Fruit fly (Drosophila melanogaster) whole organism, embryonic: ENCODE measurements around the gene PGRP-LF.

Experiments used
- Abd-B ChIP-seq: fragments of 200-800 bp; sonication (Bioruptor generic); optimal IDR thresholded peaks from 2 replicates; lab custom pipeline; 2018; ENCODE audit warnings: missing biosample characterization, mild to moderate bottlenecking, missing genetic modification characterization, moderate library complexity
- Ada2b ChIP-seq: fragments of 200-800 bp; sonication (Bioruptor generic); IDR thresholded peaks from 2 replicates; pipeline ENCODE4 v1.3.6; 2022; ENCODE audit warnings: missing biosample characterization, missing genetic modification characterization
- Aef1 ChIP-seq: fragments of 200-800 bp; sonication (Bioruptor generic); IDR thresholded peaks from 3 replicates; pipeline ENCODE4 v1.3.6; 2022; ENCODE audit warnings: missing biosample characterization, missing genetic modification characterization
- Atf3 ChIP-seq: fragments of 200-800 bp; sonication (Bioruptor generic); optimal IDR thresholded peaks from 3 replicates; lab custom pipeline; 2016; ENCODE audit warnings: missing biosample characterization, missing genetic modification characterization
- CG10321 ChIP-seq: fragments of 200-800 bp; sonication (Bioruptor generic); IDR thresholded peaks from 2 replicates; pipeline ENCODE4 v1.3.6; 2022; ENCODE audit warnings: missing biosample characterization, missing genetic modification characterization
- CG11398 ChIP-seq: fragments of 200-800 bp; sonication (Bioruptor generic); optimal IDR thresholded peaks from 2 replicates; lab custom pipeline; 2016; ENCODE audit warnings: missing biosample characterization, missing genetic modification characterization
- CG13296 ChIP-seq: fragments of 200-800 bp; sonication (Bioruptor generic); optimal IDR thresholded peaks from 3 replicates; lab custom pipeline; 2018; ENCODE audit warnings: missing biosample characterization, mild to moderate bottlenecking, missing genetic modification characterization
- CG13894 ChIP-seq: fragments of 200-800 bp; sonication (Bioruptor generic); optimal IDR thresholded peaks from 3 replicates; lab custom pipeline; 2018; ENCODE audit warnings: missing biosample characterization, mild to moderate bottlenecking, missing genetic modification characterization, moderate library complexity
- CG14860 ChIP-seq: fragments of 200-800 bp; sonication (Bioruptor generic); IDR thresholded peaks from 3 replicates; pipeline ENCODE4 v1.3.6; 2022; ENCODE audit warnings: missing biosample characterization, missing genetic modification characterization; ENCODE audit not compliant: partially characterized antibody
- CG16815 ChIP-seq: fragments of 200-800 bp; sonication (Bioruptor generic); optimal IDR thresholded peaks from 3 replicates; lab custom pipeline; 2017; ENCODE audit warnings: missing biosample characterization, mild to moderate bottlenecking, missing genetic modification characterization
- CG31365 ChIP-seq: fragments of 200-800 bp; sonication (Bioruptor generic); optimal IDR thresholded peaks from 2 replicates; lab custom pipeline; 2018; ENCODE audit warnings: missing biosample characterization, mild to moderate bottlenecking, missing genetic modification characterization
- CG34224 ChIP-seq: fragments of 200-800 bp; sonication (Bioruptor generic); IDR thresholded peaks from 3 replicates; pipeline ENCODE4 v1.3.6; 2022; ENCODE audit warnings: missing biosample characterization, missing genetic modification characterization; ENCODE audit not compliant: partially characterized antibody
- CG3847 ChIP-seq: fragments of 200-800 bp; sonication (Bioruptor generic); IDR thresholded peaks from 2 replicates; pipeline ENCODE4 v1.3.6; 2022; ENCODE audit warnings: missing biosample characterization, missing genetic modification characterization
- CG5953 ChIP-seq: fragments of 200-800 bp; sonication (Bioruptor generic); IDR thresholded peaks from 2 replicates; pipeline ENCODE4 v1.3.6; 2022; ENCODE audit warnings: missing biosample characterization, missing genetic modification characterization
- CG6272 ChIP-seq: fragments of 200-800 bp; sonication (Bioruptor generic); IDR thresholded peaks from 2 replicates; pipeline ENCODE4 v1.3.6; 2022; ENCODE audit warnings: missing biosample characterization, missing genetic modification characterization
- CG9727 ChIP-seq: fragments of 200-800 bp; sonication (Bioruptor generic); optimal IDR thresholded peaks from 3 replicates; lab custom pipeline; 2017; ENCODE audit warnings: missing biosample characterization, mild to moderate bottlenecking, missing genetic modification characterization
- CG9876 ChIP-seq: fragments of 200-800 bp; sonication (Bioruptor generic); optimal IDR thresholded peaks from 2 replicates; lab custom pipeline; 2016; ENCODE audit warnings: missing biosample characterization, missing genetic modification characterization
- Chrac-16 ChIP-seq: fragments of 200-800 bp; sonication (Bioruptor generic); optimal IDR thresholded peaks from 3 replicates; lab custom pipeline; 2016; ENCODE audit warnings: missing biosample characterization, missing genetic modification characterization
- CrebB ChIP-seq: fragments of 200-800 bp; sonication (Bioruptor generic); optimal IDR thresholded peaks from 3 replicates; lab custom pipeline; 2018; ENCODE audit warnings: missing biosample characterization, mild to moderate bottlenecking, missing genetic modification characterization
- Dip2 ChIP-seq: fragments of 200-800 bp; sonication (Bioruptor generic); IDR thresholded peaks from 2 replicates; pipeline ENCODE4 v1.3.6; 2022; ENCODE audit warnings: missing biosample characterization, missing genetic modification characterization
- Elba2 ChIP-seq: fragments of 200-800 bp; sonication (Bioruptor generic); optimal IDR thresholded peaks from 3 replicates; lab custom pipeline; 2016; ENCODE audit warnings: missing biosample characterization, missing genetic modification characterization
- Gug ChIP-seq: fragments of 200-800 bp; sonication (Bioruptor generic); IDR thresholded peaks from 4 replicates; pipeline ENCODE4 v1.3.6; 2022; ENCODE audit warnings: missing biosample characterization, missing genetic modification characterization
- HLHmδ ChIP-seq: fragments of 200-800 bp; sonication (Bioruptor generic); optimal IDR thresholded peaks from 2 replicates; lab custom pipeline; 2018; ENCODE audit warnings: missing biosample characterization, mild to moderate bottlenecking, missing genetic modification characterization, moderate library complexity
- Hand ChIP-seq: fragments of 200-800 bp; sonication (Bioruptor generic); optimal IDR thresholded peaks from 2 replicates; lab custom pipeline; 2017; ENCODE audit warnings: mild to moderate bottlenecking, missing biosample characterization, missing genetic modification reagents, missing genetic modification characterization
- Spps ChIP-seq: fragments of 200-800 bp; sonication (Bioruptor generic); optimal IDR thresholded peaks from 2 replicates; lab custom pipeline; 2018; ENCODE audit warnings: missing biosample characterization, mild to moderate bottlenecking, missing genetic modification characterization
- Ssrp ChIP-seq: fragments of 200-800 bp; sonication (Bioruptor generic); optimal IDR thresholded peaks from 2 replicates; lab custom pipeline; 2018; ENCODE audit warnings: missing biosample characterization, mild to moderate bottlenecking, missing genetic modification characterization, moderate library complexity
- Stat92E ChIP-seq, 3 experiments: fragments of >200 bp in 2 of 3; fragments of 200-800 bp in 1 of 3; sonication (Bioruptor generic) in 1 of 3; optimal IDR thresholded peaks; 2 replicates each; lab custom pipeline; 2017 to 2019; ENCODE audit warnings: missing biosample characterization in 3 of 3, missing genetic modification characterization in 3 of 3, mild to moderate bottlenecking in 1 of 3, moderate library complexity in 1 of 3
- ac ChIP-seq: fragments of 200-800 bp; sonication (Bioruptor generic); optimal IDR thresholded peaks from 3 replicates; lab custom pipeline; 2017; ENCODE audit warnings: missing biosample characterization, mild to moderate bottlenecking, missing genetic modification characterization
- ap ChIP-seq: fragments of 200-800 bp; sonication (Bioruptor generic); IDR thresholded peaks from 2 replicates; pipeline ENCODE4 v1.3.6; 2022; ENCODE audit warnings: missing biosample characterization, missing genetic modification characterization
- cato ChIP-seq: fragments of 200-800 bp; sonication (Bioruptor generic); optimal IDR thresholded peaks from 2 replicates; lab custom pipeline; 2016; ENCODE audit warnings: missing biosample characterization, missing genetic modification characterization, borderline replicate concordance
- da ChIP-seq: fragments of 200-800 bp; sonication (Bioruptor generic); optimal IDR thresholded peaks from 2 replicates; lab custom pipeline; 2016; ENCODE audit warnings: missing biosample characterization, missing genetic modification characterization
- esg ChIP-seq: fragments of 200-800 bp; sonication (Bioruptor generic); conservative IDR thresholded peaks from 2 replicates; pipeline ENCODE4 v1.3.6; 2022; ENCODE audit warnings: missing biosample characterization, missing genetic modification characterization
- fd64A ChIP-seq: fragments of 200-800 bp; sonication (Bioruptor generic); optimal IDR thresholded peaks from 3 replicates; lab custom pipeline; 2018; ENCODE audit warnings: missing biosample characterization, mild to moderate bottlenecking, missing genetic modification characterization
- fru ChIP-seq: fragments of >200 bp; optimal IDR thresholded peaks from 2 replicates; lab custom pipeline; 2017
- grau ChIP-seq: fragments of 200-800 bp; optimal IDR thresholded peaks from 3 replicates; lab custom pipeline; 2019; ENCODE audit warnings: missing biosample characterization, mild to moderate bottlenecking, missing genetic modification characterization, moderate library complexity
- ham ChIP-seq: fragments of 200-800 bp; sonication (Bioruptor generic); IDR thresholded peaks from 2 replicates; pipeline ENCODE4 v1.3.6; 2022; ENCODE audit warnings: missing biosample characterization, missing genetic modification characterization
- hbn ChIP-seq: fragments of 200-800 bp; sonication (Bioruptor generic); IDR thresholded peaks from 2 replicates; pipeline ENCODE4 v1.3.6; 2022; ENCODE audit warnings: missing biosample characterization, missing genetic modification characterization; ENCODE audit not compliant: partially characterized antibody
- mam ChIP-seq: fragments of 200-800 bp; sonication (Bioruptor generic); optimal IDR thresholded peaks from 3 replicates; lab custom pipeline; 2016; ENCODE audit warnings: missing biosample characterization, missing genetic modification characterization
- mirr ChIP-seq: fragments of 200-800 bp; sonication (Bioruptor generic); optimal IDR thresholded peaks from 3 replicates; lab custom pipeline; 2018; ENCODE audit warnings: missing biosample characterization, mild to moderate bottlenecking, missing genetic modification characterization
- pum ChIP-seq: fragments of 200-800 bp; sonication (Bioruptor generic); optimal IDR thresholded peaks from 2 replicates; lab custom pipeline; 2016; ENCODE audit warnings: missing biosample characterization, missing genetic modification characterization
- row ChIP-seq: fragments of 200-800 bp; sonication (Bioruptor generic); IDR thresholded peaks from 3 replicates; pipeline ENCODE4 v1.3.6; 2022; ENCODE audit warnings: missing biosample characterization, missing genetic modification characterization
- scrt ChIP-seq: fragments of 200-800 bp; sonication (Bioruptor generic); optimal IDR thresholded peaks from 2 replicates; lab custom pipeline; 2018; ENCODE audit warnings: missing biosample characterization, mild to moderate bottlenecking, missing genetic modification characterization, moderate library complexity
- sna ChIP-seq: fragments of 200-800 bp; sonication (Bioruptor generic); IDR thresholded peaks from 2 replicates; pipeline ENCODE4 v1.3.6; 2022; ENCODE audit warnings: missing biosample characterization, missing genetic modification characterization; ENCODE audit not compliant: partially characterized antibody
- sob ChIP-seq: fragments of 200-800 bp; sonication (Bioruptor generic); IDR thresholded peaks from 2 replicates; pipeline ENCODE4 v1.3.6; 2022; ENCODE audit warnings: missing biosample characterization, missing genetic modification characterization
- sug ChIP-seq: fragments of 200-800 bp; optimal IDR thresholded peaks from 2 replicates; lab custom pipeline; 2019; ENCODE audit warnings: missing biosample characterization, mild to moderate bottlenecking, missing genetic modification characterization, moderate library complexity
- tio ChIP-seq: fragments of 200-800 bp; sonication (Bioruptor generic); optimal IDR thresholded peaks from 2 replicates; lab custom pipeline; 2017; ENCODE audit warnings: missing biosample characterization, missing genetic modification characterization, inconsistent platforms
- tna ChIP-seq: fragments of 200-800 bp; sonication (Bioruptor generic); IDR thresholded peaks from 2 replicates; pipeline ENCODE4 v1.3.6; 2022; ENCODE audit warnings: missing biosample characterization, missing genetic modification characterization; ENCODE audit not compliant: partially characterized antibody
- tx ChIP-seq: fragments of 200-800 bp; sonication (Bioruptor generic); optimal IDR thresholded peaks from 2 replicates; lab custom pipeline; 2016; ENCODE audit warnings: missing biosample characterization, missing genetic modification characterization
- wdn ChIP-seq: fragments of 200-800 bp; sonication (Bioruptor generic); IDR thresholded peaks from 2 replicates; pipeline ENCODE4 v1.3.6; 2022; ENCODE audit warnings: missing biosample characterization, missing genetic modification characterization
- zen2 ChIP-seq: fragments of 200-800 bp; sonication (Bioruptor generic); IDR thresholded peaks from 3 replicates; pipeline ENCODE4 v1.3.6; 2022; ENCODE audit warnings: missing biosample characterization, missing genetic modification characterization; ENCODE audit not compliant: partially characterized antibody

Gene PGRP-LF

dm6 chr3L:9373374-9374004 lies 24.1 kb downstream of the PGRP-LF start (continued):
- no peak for TF ChIP-seq tio (GFP tag; lab: Kevin White, UChicago)
- TF ChIP-seq Abd-B (GFP tag; lab: Kevin White, UChicago), result no peak
- TF ChIP-seq cato (GFP tag; lab: Kevin White, UChicago), result peak; percentile 18
- no peak for TF ChIP-seq Dip2
- TF ChIP-seq scrt, result peak; percentile 94
- TF ChIP-seq da (GFP tag; lab: Kevin White, UChicago), result no peak
- TF ChIP-seq Atf3, result no peak
- no peak for TF ChIP-seq hbn (GFP tag; lab: Robert Waterston, UW)
- TF ChIP-seq fd64A (GFP tag; lab: Kevin White, UChicago), result no peak
- TF ChIP-seq esg (GFP tag; lab: Robert Waterston, UW), result peak; percentile 48
- peak; percentile 81 for TF ChIP-seq Ada2b (GFP tag; lab: Robert Waterston, UW)
- no peak for TF ChIP-seq pum (GFP tag; lab: Kevin White, UChicago)
- TF ChIP-seq Aef1 (GFP tag; lab: Robert Waterston, UW), result peak; percentile 45
- TF ChIP-seq CG13894 (tag; lab: Kevin White, UChicago), result peak; percentile 61
- TF ChIP-seq CG3847, result 0 out of 2 replicates have a peak, but pooled peaks have one; percentile 20
- TF ChIP-seq CG16815 (GFP tag; lab: Kevin White, UChicago), result no peak
- peak; percentile 17 for TF ChIP-seq Chrac-16 (GFP tag; lab: Kevin White, UChicago)
- TF ChIP-seq fru (lab: Kevin White, UChicago), result no peak
- TF ChIP-seq grau, result peak; percentile 56
- TF ChIP-seq CG14860 (GFP tag; lab: Robert Waterston, UW), result no peak
- peak; percentile 67; the same call in 1 of the 2 replicates for TF ChIP-seq sna (GFP tag; lab: Robert Waterston, UW)
- TF ChIP-seq CG6272 (GFP tag; lab: Robert Waterston, UW), result no peak
- peak; percentile 54 for TF ChIP-seq Ssrp
- TF ChIP-seq CG31365 (tag; lab: Kevin White, UChicago), result no peak
- TF ChIP-seq Elba2, result no peak
- no peak; the same call in 1 of the 2 replicates for TF ChIP-seq tna (GFP tag; lab: Robert Waterston, UW)
- TF ChIP-seq mirr (GFP tag; lab: Kevin White, UChicago), result no peak
- no peak for TF ChIP-seq mam
- TF ChIP-seq Stat92E (GFP tag; optimal IDR thresholded peaks at IDR 0.05; lab: Kevin White, UChicago), result peak in 1 of 3 experiments; percentile 36
- peak; percentile 66 for TF ChIP-seq row
- TF ChIP-seq ham (GFP tag; lab: Robert Waterston, UW), result no peak
- peak; percentile 28; the same call in 1 of the 3 replicates for TF ChIP-seq zen2 (GFP tag; lab: Robert Waterston, UW)
- TF ChIP-seq sug (tag; lab: Kevin White, UChicago), result no peak
- TF ChIP-seq HLHmδ, result no peak
- peak; percentile 53; the same call in 1 of the 3 replicates for TF ChIP-seq CG34224 (GFP tag; lab: Robert Waterston, UW)
- TF ChIP-seq ac (GFP tag; lab: Kevin White, UChicago), result no peak
- peak; percentile 67 for TF ChIP-seq Hand (GFP tag; lab: Kevin White, UChicago)
- peak; percentile 79 for TF ChIP-seq CG13296
- TF ChIP-seq CG5953, result peak; percentile 69
- TF ChIP-seq tx, result no peak
- peak; percentile 85 for TF ChIP-seq sob
- peak; percentile 66 for TF ChIP-seq CG9727 (GFP tag; lab: Kevin White, UChicago)
- peak; percentile 55 for TF ChIP-seq wdn
- TF ChIP-seq CG10321 (GFP tag; lab: Robert Waterston, UW), result no peak
- TF ChIP-seq ap (GFP tag; lab: Robert Waterston, UW), result peak; percentile 41; the same call in 1 of the 2 replicates
- TF ChIP-seq CrebB (tag; lab: Kevin White, UChicago), result no peak
- TF ChIP-seq Gug (GFP tag; lab: Robert Waterston, UW), result no peak
- TF ChIP-seq Spps (tag; lab: Kevin White, UChicago), result peak; percentile 46
- no peak for TF ChIP-seq CG11398 (GFP tag; lab: Kevin White, UChicago)
- no peak for TF ChIP-seq CG9876 (GFP tag; lab: Kevin White, UChicago)
